Worm (Caenorhabditis elegans) whole organism, mixed stage, embryonic: Measurements from ENCODE around the gene ran-1.

Source experiments
- blmp-1 ChIP-seq: fragments of 150-350 bp; optimal IDR thresholded peaks from 2 replicates; lab custom pipeline; 2014; ENCODE audit warnings: missing biosample characterization, missing genetic modification characterization
- ces-1 ChIP-seq: fragments of 150-350 bp; optimal IDR thresholded peaks from 2 replicates; lab custom pipeline; 2014; ENCODE audit warnings: missing biosample characterization, missing genetic modification reagents, missing genetic modification characterization
- lsy-2 ChIP-seq: fragments of 150-350 bp; optimal IDR thresholded peaks from 2 replicates; lab custom pipeline; 2014; ENCODE audit warnings: missing biosample characterization, missing genetic modification characterization
- mep-1 ChIP-seq: fragments of 150-350 bp; optimal IDR thresholded peaks from 2 replicates; lab custom pipeline; 2017; ENCODE audit warnings: missing biosample characterization, missing genetic modification reagents, missing genetic modification characterization, inconsistent platforms
- nhr-12 ChIP-seq: fragments of 150-350 bp; optimal IDR thresholded peaks from 2 replicates; lab custom pipeline; 2014; ENCODE audit warnings: missing biosample characterization, missing genetic modification characterization
- nhr-237 ChIP-seq: fragments of 150-350 bp; optimal IDR thresholded peaks from 2 replicates; lab custom pipeline; 2014; ENCODE audit warnings: missing biosample characterization, missing genetic modification characterization
- nhr-28 ChIP-seq: fragments of 150-350 bp; optimal IDR thresholded peaks from 2 replicates; lab custom pipeline; 2014; ENCODE audit warnings: missing biosample characterization, missing genetic modification characterization
- nhr-76 ChIP-seq: sonication (generic microtip); optimal IDR thresholded peaks from 2 replicates; lab custom pipeline; 2017; ENCODE audit warnings: missing biosample characterization, missing genetic modification characterization
- snpc-4 ChIP-seq: fragments of 150-350 bp; optimal IDR thresholded peaks from 2 replicates; lab custom pipeline; 2014; ENCODE audit warnings: missing biosample characterization, missing genetic modification characterization
- unc-120 ChIP-seq: sonication (generic microtip); optimal IDR thresholded peaks from 2 replicates; lab custom pipeline; 2017; ENCODE audit warnings: missing genetic modification characterization, missing compliant biosample characterization; ENCODE audit not compliant: poor library complexity, severe bottlenecking
- unc-39 ChIP-seq: fragments of 150-350 bp; optimal IDR thresholded peaks from 2 replicates; lab custom pipeline; 2014; ENCODE audit warnings: missing biosample characterization, missing genetic modification characterization
- unc-62 ChIP-seq: fragments of 150-350 bp; optimal IDR thresholded peaks from 2 replicates; lab custom pipeline; 2014; ENCODE audit warnings: missing biosample characterization, missing genetic modification reagents, missing genetic modification characterization

DNA sequence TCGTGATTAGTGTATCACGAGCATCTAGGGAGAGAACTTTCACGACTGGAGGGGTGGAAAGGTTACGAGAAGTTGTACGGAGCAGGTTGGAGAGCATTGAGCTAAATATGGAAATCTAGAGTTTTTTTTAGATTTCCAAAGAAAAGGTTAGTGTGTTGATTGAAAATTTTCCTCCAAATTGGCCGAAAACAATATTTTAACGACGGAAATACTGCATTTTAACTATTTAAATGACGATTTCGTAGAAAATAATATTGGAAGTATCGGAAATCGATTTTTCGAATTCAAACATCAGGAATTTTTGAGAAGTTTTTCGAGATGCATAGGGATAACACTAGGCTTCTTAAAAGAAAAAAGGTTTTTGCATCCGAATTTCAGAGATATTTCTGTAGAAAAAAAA is 10.9 kb upstream of the ran-1 start, which contains the start of gene K01G5.10:
- no peak for TF ChIP-seq unc-120 (tag; lab: Kevin White, UChicago)
- no peak for TF ChIP-seq mep-1
- no peak for TF ChIP-seq nhr-237 (tag; lab: Kevin White, UChicago)
- TF ChIP-seq lsy-2 (tag; lab: Kevin White, UChicago), result no peak
- no peak for TF ChIP-seq ces-1 (GFP tag; lab: Kevin White, UChicago)
- TF ChIP-seq snpc-4 (tag; lab: Kevin White, UChicago), result no peak
- no peak for TF ChIP-seq unc-39 (tag; lab: Kevin White, UChicago)
- no peak for TF ChIP-seq unc-62
- no peak for TF ChIP-seq nhr-12 (tag; lab: Kevin White, UChicago)
- no peak for TF ChIP-seq nhr-28 (tag; lab: Kevin White, UChicago)
- no peak for TF ChIP-seq nhr-76
- TF ChIP-seq blmp-1, result no peak
